Fruit fly (Drosophila melanogaster): Measurements from ENCODE around the gene zetaCOP.
A peak's percentile ranks its signal among the peaks of the same experiment; 100 is the strongest.

Gene zetaCOP

dm6 chr3L:16653679-16654078 lies 19.7 kb downstream of the zetaCOP start:
- TF ChIP-seq Myc (optimal IDR thresholded peaks at IDR 0.05) (no peak), ttk (optimal IDR thresholded peaks at IDR 0.05) (no peak), h (optimal IDR thresholded peaks at IDR 0.05) (no peak), Sin3A (optimal IDR thresholded peaks at IDR 0.05) (no peak), insv (optimal IDR thresholded peaks at IDR 0.05) (no peak), psq (optimal IDR thresholded peaks at IDR 0.05) (no peak)

- TF ChIP-seq psq (optimal IDR thresholded peaks at IDR 0.05) (no peak), Sin3A (optimal IDR thresholded peaks at IDR 0.05) (no peak), ttk (optimal IDR thresholded peaks at IDR 0.05) (no peak), insv (optimal IDR thresholded peaks at IDR 0.05) (no peak), Myc (optimal IDR thresholded peaks at IDR 0.05) (no peak), h (optimal IDR thresholded peaks at IDR 0.05) (no peak)
These were observed 20.8 kb downstream of the zetaCOP start for dm6 chr3L:16652531-16652930.

dm6 chr3L:16651127-16651526 lies 22.2 kb downstream of the zetaCOP start:
- TF ChIP-seq h (optimal IDR thresholded peaks at IDR 0.05): no peak
- no peak for TF ChIP-seq insv (optimal IDR thresholded peaks at IDR 0.05)
- TF ChIP-seq Myc (optimal IDR thresholded peaks at IDR 0.05): no peak
- TF ChIP-seq Sin3A (optimal IDR thresholded peaks at IDR 0.05): no peak
- TF ChIP-seq psq (optimal IDR thresholded peaks at IDR 0.05): no peak
- no peak for TF ChIP-seq ttk (optimal IDR thresholded peaks at IDR 0.05)

dm6 chr3L:16650078-16650477 lies 23.3 kb downstream of the zetaCOP start:
- TF ChIP-seq Myc (optimal IDR thresholded peaks at IDR 0.05) (no peak), insv (optimal IDR thresholded peaks at IDR 0.05) (no peak), psq (optimal IDR thresholded peaks at IDR 0.05) (no peak), Sin3A (optimal IDR thresholded peaks at IDR 0.05) (no peak), h (optimal IDR thresholded peaks at IDR 0.05) (no peak), ttk (optimal IDR thresholded peaks at IDR 0.05) (no peak)

dm6 chr3L:16647578-16648113 lies 25.7 kb downstream of the zetaCOP start, which contains the start of gene Abl:
Gene Abl (minus strand): TSS chr3L:16647882.
- TF ChIP-seq psq (optimal IDR thresholded peaks at IDR 0.05) (no peak), ttk (optimal IDR thresholded peaks at IDR 0.05) (no peak), h (optimal IDR thresholded peaks at IDR 0.05) (no peak), Sin3A (optimal IDR thresholded peaks at IDR 0.05) (no peak), Myc (optimal IDR thresholded peaks at IDR 0.05) (no peak)

dm6 chr3L:16646865-16647459 lies 26.4 kb downstream of the zetaCOP start:
- TF ChIP-seq ttk (optimal IDR thresholded peaks at IDR 0.05) (peak; percentile 73), Sin3A (optimal IDR thresholded peaks at IDR 0.05) (no peak)

dm6 chr3L:16645323-16645982 lies 27.9 kb downstream of the zetaCOP start:
- TF ChIP-seq insv (optimal IDR thresholded peaks at IDR 0.05): no peak
- TF ChIP-seq Sin3A (optimal IDR thresholded peaks at IDR 0.05): no peak
- no peak for TF ChIP-seq ttk (optimal IDR thresholded peaks at IDR 0.05)

- TF ChIP-seq ttk (optimal IDR thresholded peaks at IDR 0.05) (no peak), h (optimal IDR thresholded peaks at IDR 0.05) (no peak), Sin3A (optimal IDR thresholded peaks at IDR 0.05) (no peak), insv (optimal IDR thresholded peaks at IDR 0.05) (no peak), Myc (optimal IDR thresholded peaks at IDR 0.05) (no peak), psq (optimal IDR thresholded peaks at IDR 0.05) (no peak)
These were observed 28.9 kb downstream of the zetaCOP start for dm6 chr3L:16644505-16644904.

- TF ChIP-seq psq (optimal IDR thresholded peaks at IDR 0.05): no peak
- no peak for TF ChIP-seq h (optimal IDR thresholded peaks at IDR 0.05)
- no peak for TF ChIP-seq ttk (optimal IDR thresholded peaks at IDR 0.05)
- TF ChIP-seq Sin3A (optimal IDR thresholded peaks at IDR 0.05): no peak
- TF ChIP-seq Myc (optimal IDR thresholded peaks at IDR 0.05): no peak
- TF ChIP-seq insv (optimal IDR thresholded peaks at IDR 0.05): no peak
These were observed 30.4 kb downstream of the zetaCOP start for dm6 chr3L:16642954-16643353.

- TF ChIP-seq psq (optimal IDR thresholded peaks at IDR 0.05): no peak
- no peak for TF ChIP-seq Myc (optimal IDR thresholded peaks at IDR 0.05)
- no peak for TF ChIP-seq insv (optimal IDR thresholded peaks at IDR 0.05)
- TF ChIP-seq h (optimal IDR thresholded peaks at IDR 0.05): no peak
- TF ChIP-seq Sin3A (optimal IDR thresholded peaks at IDR 0.05): no peak
- no peak for TF ChIP-seq ttk (optimal IDR thresholded peaks at IDR 0.05)
These were observed 31.3 kb downstream of the zetaCOP start for dm6 chr3L:16642088-16642507.

dm6 chr3L:16641094-16641493 lies 32.3 kb downstream of the zetaCOP start:
- TF ChIP-seq insv (optimal IDR thresholded peaks at IDR 0.05): no peak
- TF ChIP-seq ttk (optimal IDR thresholded peaks at IDR 0.05): no peak
- no peak for TF ChIP-seq psq (optimal IDR thresholded peaks at IDR 0.05)
- no peak for TF ChIP-seq Sin3A (optimal IDR thresholded peaks at IDR 0.05)
- no peak for TF ChIP-seq Myc (optimal IDR thresholded peaks at IDR 0.05)
- no peak for TF ChIP-seq h (optimal IDR thresholded peaks at IDR 0.05)

- TF ChIP-seq psq (optimal IDR thresholded peaks at IDR 0.05) (no peak), Myc (optimal IDR thresholded peaks at IDR 0.05) (no peak), h (optimal IDR thresholded peaks at IDR 0.05) (no peak), insv (optimal IDR thresholded peaks at IDR 0.05) (no peak)
These were observed 32.8 kb downstream of the zetaCOP start for dm6 chr3L:16640509-16641068.

Data from Kc167 (cell line).